ENCODE assay signal across 1 fruit fly cellular context in the genomic region with DNA sequence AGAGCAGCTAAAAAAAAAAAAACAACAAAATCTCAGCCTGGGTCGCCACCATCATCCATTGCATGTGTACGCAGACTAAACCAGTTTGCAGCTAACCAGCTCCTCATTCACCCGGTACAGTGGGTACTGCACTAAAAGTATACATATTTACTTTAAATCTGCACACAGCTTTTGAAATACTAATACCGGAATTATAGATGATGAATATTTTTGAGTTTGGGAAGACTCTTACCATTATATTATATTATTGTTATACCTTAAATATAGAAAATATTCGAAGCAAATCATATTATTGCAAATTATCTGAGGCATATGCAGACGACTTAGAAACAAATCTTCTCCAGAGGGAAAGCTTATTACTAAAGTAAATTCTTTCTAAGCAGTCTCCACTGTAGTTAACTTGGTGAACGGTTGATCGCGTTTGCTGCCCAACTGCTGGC.
TF ChIP-seq lines count a peak whose summit lies in the region.

No protein-coding gene starts in this region.

TF ChIP-seq in whole organism, embryonic, 481 proteins besides CTCF, POLR2A, EP300 and RAD21 (continued from another document and continues in another):
- TF ChIP-seq z (GFP tag; IDR thresholded peaks at IDR 0.05; lab: Robert Waterston, UW) (no peak), jing (GFP tag; optimal IDR thresholded peaks at IDR 0.05; lab: Kevin White, UChicago) (no peak), en (GFP tag; optimal IDR thresholded peaks at IDR 0.05; lab: Kevin White, UChicago) (no peak), Neu2 (GFP tag; optimal IDR thresholded peaks at IDR 0.05; lab: Kevin White, UChicago; ENCODE audit: borderline replicate concordance) (no peak), hkb (optimal IDR thresholded peaks at IDR 0.05; lab: Kevin White, UChicago) (no peak), hkb (GFP tag; IDR thresholded peaks at IDR 0.05; lab: Robert Waterston, UW) (peak; percentile 37; the same call in 1 of the 2 replicates), wdn (GFP tag; IDR thresholded peaks at IDR 0.05; lab: Robert Waterston, UW) (no peak), pita (GFP tag; optimal IDR thresholded peaks at IDR 0.05; lab: Kevin White, UChicago) (no peak), zfh2 (GFP tag; optimal IDR thresholded peaks at IDR 0.05; lab: Kevin White, UChicago) (no peak), Ravus (GFP tag; IDR thresholded peaks at IDR 0.05; lab: Robert Waterston, UW) (no peak), Sry-β (GFP tag; optimal IDR thresholded peaks at IDR 0.05; lab: Kevin White, UChicago) (no peak), corto (GFP tag; optimal IDR thresholded peaks at IDR 0.05; lab: Kevin White, UChicago) (peak; percentile 61), CG1024 (GFP tag; IDR thresholded peaks at IDR 0.05; lab: Robert Waterston, UW) (no peak), HLH54F (GFP tag; optimal IDR thresholded peaks at IDR 0.05; lab: Kevin White, UChicago) (no peak), gro (GFP tag; optimal IDR thresholded peaks at IDR 0.05; lab: Kevin White, UChicago) (no peak), CG30020 (tag; optimal IDR thresholded peaks at IDR 0.05; lab: Kevin White, UChicago) (peak; percentile 44), Stat92E (GFP tag; optimal IDR thresholded peaks at IDR 0.05; lab: Kevin White, UChicago) (peak in 1 of 3 experiments; percentile 85), ham (GFP tag; IDR thresholded peaks at IDR 0.05; lab: Robert Waterston, UW) (no peak), CG17612 (GFP tag; IDR thresholded peaks at IDR 0.05; lab: Robert Waterston, UW) (no peak), CG14710 (tag; optimal IDR thresholded peaks at IDR 0.05; lab: Kevin White, UChicago) (peak; percentile 78), CG7357 (GFP tag; IDR thresholded peaks at IDR 0.05; lab: Robert Waterston, UW) (0 out of 3 replicates have a peak, but pooled peaks have one; percentile 31), CG12299 (tag; optimal IDR thresholded peaks at IDR 0.05; lab: Kevin White, UChicago) (no peak), stwl (tag; optimal IDR thresholded peaks at IDR 0.05; lab: Kevin White, UChicago) (no peak), disco-r (GFP tag; optimal IDR thresholded peaks at IDR 0.05; lab: Kevin White, UChicago) (no peak), fd64A (GFP tag; optimal IDR thresholded peaks at IDR 0.05; lab: Kevin White, UChicago) (no peak), CG8359 (GFP tag; optimal IDR thresholded peaks at IDR 0.05; lab: Kevin White, UChicago; ENCODE audit: borderline replicate concordance) (peak; percentile 56), CG8765 (GFP tag; IDR thresholded peaks at IDR 0.05; lab: Robert Waterston, UW) (no peak; the same call in 1 of the 2 replicates), cas (GFP tag; IDR thresholded peaks at IDR 0.05; lab: Robert Waterston, UW) (no peak), Mad (GFP tag; optimal IDR thresholded peaks at IDR 0.05; lab: Kevin White, UChicago) (no peak), CG30403 (GFP tag; optimal IDR thresholded peaks at IDR 0.05; lab: Kevin White, UChicago) (peak; percentile 51), Xbp1 (GFP tag; optimal IDR thresholded peaks at IDR 0.05; lab: Kevin White, UChicago) (peak; percentile 64), Abd-B (GFP tag; optimal IDR thresholded peaks at IDR 0.05; lab: Kevin White, UChicago) (peak; percentile 59), Hand (GFP tag; optimal IDR thresholded peaks at IDR 0.05; lab: Kevin White, UChicago) (no peak), zen2 (GFP tag; IDR thresholded peaks at IDR 0.05; lab: Robert Waterston, UW; ENCODE audit: partially characterized antibody) (no peak), CG8281 (tag; optimal IDR thresholded peaks at IDR 0.05; lab: Kevin White, UChicago) (peak; percentile 20), CrebB (tag; optimal IDR thresholded peaks at IDR 0.05; lab: Kevin White, UChicago) (no peak), Hr78 (GFP tag; optimal IDR thresholded peaks at IDR 0.05; lab: Kevin White, UChicago) (peak in 1 of 2 experiments; percentile 65), mam (GFP tag; optimal IDR thresholded peaks at IDR 0.05; lab: Kevin White, UChicago) (no peak), wek (GFP tag; optimal IDR thresholded peaks at IDR 0.05; lab: Kevin White, UChicago) (no peak), CG11398 (GFP tag; optimal IDR thresholded peaks at IDR 0.05; lab: Kevin White, UChicago) (no peak), CG3995 (GFP tag; optimal IDR thresholded peaks at IDR 0.05; lab: Kevin White, UChicago) (no peak), CG2678 (tag; optimal IDR thresholded peaks at IDR 0.05; lab: Kevin White, UChicago) (peak; percentile 54), ERR (GFP tag; optimal IDR thresholded peaks at IDR 0.05; lab: Kevin White, UChicago) (no peak), E2f2 (GFP tag; IDR thresholded peaks at IDR 0.05; lab: Robert Waterston, UW) (peak; percentile 35; the same call in 1 of the 2 replicates), CG14050 (GFP tag; IDR thresholded peaks at IDR 0.05; lab: Robert Waterston, UW) (no peak), NC2α (GFP tag; optimal IDR thresholded peaks at IDR 0.05; lab: Kevin White, UChicago) (no peak), CG11504 (tag; optimal IDR thresholded peaks at IDR 0.05; lab: Kevin White, UChicago) (peak; percentile 72), Awh (GFP tag; IDR thresholded peaks at IDR 0.05; lab: Robert Waterston, UW) (no peak), Lhr (GFP tag; optimal IDR thresholded peaks at IDR 0.05; lab: Kevin White, UChicago) (peak; percentile 45), Vsx1 (GFP tag; optimal IDR thresholded peaks at IDR 0.05; lab: Kevin White, UChicago) (peak; percentile 15), HmgD (GFP tag; optimal IDR thresholded peaks at IDR 0.05; lab: Kevin White, UChicago) (no peak), CG12155 (GFP tag; optimal IDR thresholded peaks at IDR 0.05; lab: Kevin White, UChicago) (no peak), sima (GFP tag; optimal IDR thresholded peaks at IDR 0.05; lab: Kevin White, UChicago) (no peak), ara (GFP tag; IDR thresholded peaks at IDR 0.05; lab: Robert Waterston, UW) (peak; percentile 70), psq (GFP tag; optimal IDR thresholded peaks at IDR 0.05; lab: Kevin White, UChicago) (no peak), dimm (GFP tag; IDR thresholded peaks at IDR 0.05; lab: Robert Waterston, UW) (no peak), NfI (GFP tag; optimal IDR thresholded peaks at IDR 0.05; lab: Kevin White, UChicago) (peak; percentile 46), pros (GFP tag; optimal IDR thresholded peaks at IDR 0.05; lab: Kevin White, UChicago) (no peak), MTF-1 (GFP tag; optimal IDR thresholded peaks at IDR 0.05; lab: Kevin White, UChicago; ENCODE audit: borderline replicate concordance) (no peak), CG7372 (GFP tag; IDR thresholded peaks at IDR 0.05; lab: Robert Waterston, UW) (no peak), slbo (GFP tag; IDR thresholded peaks at IDR 0.05; lab: Robert Waterston, UW) (no peak), br (optimal IDR thresholded peaks at IDR 0.05; lab: Kevin White, UChicago) (no peak), YL-1 (GFP tag; optimal IDR thresholded peaks at IDR 0.05; lab: Kevin White, UChicago) (no peak), Sin3A (optimal IDR thresholded peaks at IDR 0.05; lab: Kevin White, UChicago) (no peak), Sox102F (GFP tag; optimal IDR thresholded peaks at IDR 0.05; lab: Kevin White, UChicago) (peak; percentile 61), NC2β (GFP tag; optimal IDR thresholded peaks at IDR 0.05; lab: Kevin White, UChicago) (no peak), CG17328 (GFP tag; IDR thresholded peaks at IDR 0.05; lab: Robert Waterston, UW) (peak; percentile 63), mld (GFP tag; IDR thresholded peaks at IDR 0.05; lab: Robert Waterston, UW; ENCODE audit: partially characterized antibody) (no peak), CG14667 (GFP tag; IDR thresholded peaks at IDR 0.05; lab: Robert Waterston, UW) (no peak), gt (GFP tag; IDR thresholded peaks at IDR 0.05; lab: Robert Waterston, UW) (no peak), Atf-2 (GFP tag; optimal IDR thresholded peaks at IDR 0.05; lab: Kevin White, UChicago) (no peak), gce (GFP tag; IDR thresholded peaks at IDR 0.05; lab: Robert Waterston, UW) (no peak), tna (GFP tag; IDR thresholded peaks at IDR 0.05; lab: Robert Waterston, UW; ENCODE audit: partially characterized antibody) (no peak), CG9727 (GFP tag; optimal IDR thresholded peaks at IDR 0.05; lab: Kevin White, UChicago) (peak; percentile 73), CG31441 (GFP tag; IDR thresholded peaks at IDR 0.05; lab: Robert Waterston, UW) (peak; percentile 50), cg (GFP tag; optimal IDR thresholded peaks at IDR 0.05; lab: Kevin White, UChicago) (no peak), lola (GFP tag; optimal IDR thresholded peaks at IDR 0.05; lab: Kevin White, UChicago) (peak in 1 of 3 experiments; percentile 92), CG11247 (GFP tag; IDR thresholded peaks at IDR 0.05; lab: Robert Waterston, UW) (0 out of 2 replicates have a peak, but pooled peaks have one; percentile 29), CG11093 (GFP tag; IDR thresholded peaks at IDR 0.05; lab: Robert Waterston, UW) (peak; percentile 71; the same call in 2 of the 3 replicates), peb (GFP tag; IDR thresholded peaks at IDR 0.05; lab: Robert Waterston, UW) (peak; percentile 31; the same call in 1 of the 2 replicates), eyg (GFP tag; optimal IDR thresholded peaks at IDR 0.05; lab: Kevin White, UChicago) (no peak), CG10462 (GFP tag; optimal IDR thresholded peaks at IDR 0.05; lab: Kevin White, UChicago) (peak; percentile 62), CG34422 (GFP tag; IDR thresholded peaks at IDR 0.05; lab: Robert Waterston, UW) (no peak), cad (GFP tag; optimal IDR thresholded peaks at IDR 0.05; lab: Kevin White, UChicago) (no peak), CG8478 (optimal IDR thresholded peaks at IDR 0.05; lab: Kevin White, UChicago) (no peak), Kr (GFP tag; optimal IDR thresholded peaks at IDR 0.05; lab: Kevin White, UChicago) (no peak), Adf1 (GFP tag; IDR thresholded peaks at IDR 0.05; lab: Robert Waterston, UW) (no peak), so (GFP tag; IDR thresholded peaks at IDR 0.05; lab: Robert Waterston, UW) (peak; percentile 68; the same call in 1 of the 3 replicates), Hmr (GFP tag; optimal IDR thresholded peaks at IDR 0.05; lab: Kevin White, UChicago) (no peak), CoRest (tag; optimal IDR thresholded peaks at IDR 0.05; lab: Kevin White, UChicago) (peak; percentile 77), stc (GFP tag; IDR thresholded peaks at IDR 0.05; lab: Robert Waterston, UW) (peak; percentile 28; the same call in 1 of the 2 replicates), CG6272 (GFP tag; IDR thresholded peaks at IDR 0.05; lab: Robert Waterston, UW) (no peak), Jarid2 (GFP tag; optimal IDR thresholded peaks at IDR 0.05; lab: Kevin White, UChicago) (no peak), CG34376 (GFP tag; optimal IDR thresholded peaks at IDR 0.05; lab: Kevin White, UChicago) (no peak), zen (tag; optimal IDR thresholded peaks at IDR 0.05; lab: Kevin White, UChicago) (peak; percentile 39), ac (GFP tag; optimal IDR thresholded peaks at IDR 0.05; lab: Kevin White, UChicago) (peak; percentile 83), CG15696 (tag; optimal IDR thresholded peaks at IDR 0.05; lab: Kevin White, UChicago) (peak; percentile 89), salm (tag; optimal IDR thresholded peaks at IDR 0.05; lab: Kevin White, UChicago) (no peak), usp (GFP tag; optimal IDR thresholded peaks at IDR 0.05; lab: Kevin White, UChicago) (no peak), CG12942 (GFP tag; optimal IDR thresholded peaks at IDR 0.05; lab: Kevin White, UChicago) (peak; percentile 1), crc (GFP tag; optimal IDR thresholded peaks at IDR 0.05; lab: Kevin White, UChicago) (no peak), nom (GFP tag; optimal IDR thresholded peaks at IDR 0.05; lab: Kevin White, UChicago) (peak; percentile 59), row (GFP tag; IDR thresholded peaks at IDR 0.05; lab: Robert Waterston, UW) (peak; percentile 71), chn (GFP tag; optimal IDR thresholded peaks at IDR 0.05; lab: Kevin White, UChicago) (no peak), Rfx (GFP tag; IDR thresholded peaks at IDR 0.05; lab: Robert Waterston, UW) (no peak), dan (GFP tag; IDR thresholded peaks at IDR 0.05; lab: Robert Waterston, UW) (no peak; the same call in 1 of the 2 replicates), CG6791 (GFP tag; IDR thresholded peaks at IDR 0.05; lab: Robert Waterston, UW; ENCODE audit: partially characterized antibody) (no peak), kay (GFP tag; optimal IDR thresholded peaks at IDR 0.05; lab: Kevin White, UChicago) (no peak), prd (optimal IDR thresholded peaks at IDR 0.05; lab: Kevin White, UChicago) (no peak), prd (GFP tag; IDR thresholded peaks at IDR 0.05; lab: Robert Waterston, UW) (peak; percentile 81), ssp (GFP tag; IDR thresholded peaks at IDR 0.05; lab: Robert Waterston, UW) (no peak; the same call in 1 of the 2 replicates), gsb-n (tag; optimal IDR thresholded peaks at IDR 0.05; lab: Kevin White, UChicago) (peak; percentile 61), yki (optimal IDR thresholded peaks at IDR 0.05; lab: Kevin White, UChicago) (no peak), trem (tag; optimal IDR thresholded peaks at IDR 0.05; lab: Kevin White, UChicago) (peak; percentile 16), zf30C (GFP tag; optimal IDR thresholded peaks at IDR 0.05; lab: Kevin White, UChicago) (no peak), ato (GFP tag; IDR thresholded peaks at IDR 0.05; lab: Robert Waterston, UW; ENCODE audit: partially characterized antibody) (no peak), Opbp (GFP tag; IDR thresholded peaks at IDR 0.05; lab: Robert Waterston, UW; ENCODE audit: partially characterized antibody) (no peak), tup (GFP tag; optimal IDR thresholded peaks at IDR 0.05; lab: Kevin White, UChicago) (no peak), Pdp1 (GFP tag; optimal IDR thresholded peaks at IDR 0.05; lab: Kevin White, UChicago) (no peak), CG6683 (GFP tag; optimal IDR thresholded peaks at IDR 0.05; lab: Kevin White, UChicago) (no peak), CG14014 (GFP tag; IDR thresholded peaks at IDR 0.05; lab: Robert Waterston, UW) (no peak), tap (tag; optimal IDR thresholded peaks at IDR 0.05; lab: Kevin White, UChicago) (peak; percentile 37), inv (GFP tag; IDR thresholded peaks at IDR 0.05; lab: Robert Waterston, UW; ENCODE audit: partially characterized antibody) (no peak), CG18619 (GFP tag; optimal IDR thresholded peaks at IDR 0.05; lab: Kevin White, UChicago) (peak; percentile 34), jigr1 (GFP tag; IDR thresholded peaks at IDR 0.05; lab: Robert Waterston, UW) (peak; percentile 10; the same call in 1 of the 3 replicates), CG2129 (GFP tag; IDR thresholded peaks at IDR 0.05; lab: Robert Waterston, UW; ENCODE audit: partially characterized antibody) (no peak), CG8290 (GFP tag; optimal IDR thresholded peaks at IDR 0.05; lab: Kevin White, UChicago) (peak; percentile 50), CG8290 (tag; optimal IDR thresholded peaks at IDR 0.05; lab: Kevin White, UChicago) (peak in 1 of 2 experiments; percentile 46)
